Worm (Caenorhabditis elegans): ENCODE measurements around the gene F57B1.6.

ce11 chrV:13229538-13229937 is 20.1 kb downstream of the F57B1.6 start:
- no peak for TF ChIP-seq ZK546.5 (tag; optimal IDR thresholded peaks at IDR 0.05)
- TF ChIP-seq ama-1 (optimal IDR thresholded peaks at IDR 0.05): no peak
- no peak for TF ChIP-seq unc-62 (GFP tag; optimal IDR thresholded peaks at IDR 0.05)
- TF ChIP-seq ztf-11 (tag; optimal IDR thresholded peaks at IDR 0.05): no peak
- no peak for TF ChIP-seq mdl-1 (tag; optimal IDR thresholded peaks at IDR 0.05)
- TF ChIP-seq fkh-2 (tag; optimal IDR thresholded peaks at IDR 0.05): no peak
- TF ChIP-seq elt-3 (tag; optimal IDR thresholded peaks at IDR 0.05): no peak
- TF ChIP-seq nhr-76 (tag; optimal IDR thresholded peaks at IDR 0.05): no peak
- no peak for TF ChIP-seq daf-12 (tag; optimal IDR thresholded peaks at IDR 0.05)
- TF ChIP-seq lin-39 (tag; optimal IDR thresholded peaks at IDR 0.05): no peak

All from whole organism, L3 larva.